Worm (Caenorhabditis elegans): ENCODE data around the gene D1025.10.
"Not testable (repeated sequence)": the region's sequence is repeated elsewhere in the genome, so short reads cannot be mapped to it uniquely, and the experiment has no call there.

Gene D1025.10

DNA sequence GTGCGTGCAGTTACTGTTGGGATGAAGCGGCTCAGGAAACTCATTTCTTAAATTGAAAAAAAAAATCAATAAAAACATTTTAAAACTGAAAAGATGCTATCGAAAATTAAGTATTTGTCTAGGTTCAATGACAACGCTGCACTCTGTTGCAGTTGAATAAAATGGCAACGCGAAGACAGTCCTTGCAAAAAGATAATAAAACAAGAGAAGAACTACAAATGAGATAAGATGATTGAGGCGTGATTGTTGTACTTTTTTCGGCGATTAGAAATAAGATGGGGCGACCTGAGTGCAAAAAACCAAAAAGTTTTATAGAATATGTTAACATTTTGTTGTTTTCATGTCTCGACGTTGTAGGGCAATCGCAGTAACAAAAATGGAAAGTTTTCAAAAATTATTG lies 1.6 kb upstream of the D1025.10 start, which contains the start of gene gcsh-1:
Gene gcsh-1, minus strand, starts transcription at position 46 of the 400 bp plus-strand sequence.
- no peak for TF ChIP-seq unc-62 (GFP tag; optimal IDR thresholded peaks at IDR 0.05)

DNA sequence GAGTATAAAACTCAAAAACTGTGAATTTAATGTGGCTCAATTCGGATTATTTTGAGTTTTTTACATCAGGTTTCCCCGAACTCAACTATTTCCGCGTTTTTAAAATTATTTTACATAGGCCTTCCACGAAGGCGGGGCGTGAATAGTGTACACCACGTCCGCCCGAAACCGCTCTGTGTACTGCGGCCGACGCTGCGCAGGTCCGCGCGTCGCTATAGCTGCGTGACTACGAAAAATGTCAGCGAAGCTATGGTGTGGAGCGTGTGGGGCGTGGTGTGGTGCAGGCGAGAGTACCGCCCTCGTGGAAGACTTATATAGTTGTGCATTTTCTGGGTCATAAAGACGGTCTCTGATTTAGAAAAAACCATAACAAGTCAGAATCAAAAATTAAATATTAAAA lies 1.2 kb downstream of the D1025.10 start:
- no peak for TF ChIP-seq unc-62 (GFP tag; optimal IDR thresholded peaks at IDR 0.05)

DNA sequence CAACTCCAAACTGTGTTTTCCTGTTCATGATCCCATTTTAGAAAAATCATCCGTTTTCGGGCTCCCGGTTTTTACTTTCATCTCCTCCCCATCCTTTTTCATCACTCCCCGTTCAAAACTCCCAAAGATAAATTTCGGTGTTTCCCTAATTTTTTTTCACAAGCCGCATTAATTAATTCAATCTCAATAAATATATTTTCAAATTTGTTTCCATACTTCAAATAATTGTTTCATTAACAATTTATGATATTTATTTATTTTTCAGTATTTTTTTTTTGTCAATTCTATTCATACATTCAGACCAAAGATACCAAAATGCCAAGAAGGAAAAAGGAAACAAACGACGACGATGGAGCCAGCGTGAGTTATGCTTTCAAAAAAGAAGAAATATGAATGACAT lies 3.8 kb downstream of the D1025.10 start, which contains the start of gene D1025.1:
Gene D1025.1, plus strand, starts transcription at position 301 of the 400 bp plus-strand sequence.
- TF ChIP-seq unc-62 (GFP tag; optimal IDR thresholded peaks at IDR 0.05) = no peak

DNA sequence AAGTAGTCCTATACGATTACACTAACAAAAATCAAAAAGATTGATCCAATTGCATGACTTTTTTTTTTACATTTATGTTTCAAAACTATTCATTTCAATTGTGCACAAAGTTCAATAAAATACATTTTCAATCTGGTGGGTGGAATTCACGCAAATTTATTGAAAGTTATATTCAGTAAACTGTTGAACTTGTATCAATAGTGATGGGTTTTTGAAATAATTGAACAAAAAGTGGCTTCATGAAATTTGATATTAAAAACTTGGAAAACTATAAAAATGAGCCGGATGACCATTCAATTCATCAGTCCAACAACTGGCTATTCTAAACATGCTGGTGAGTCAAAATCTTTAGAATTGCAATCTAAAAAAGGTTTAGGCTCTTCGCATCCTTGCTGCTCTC lies 6.6 kb downstream of the D1025.10 start, which contains the start of gene nspc-16:
Gene nspc-16, plus strand, starts transcription at position 301 of the 400 bp plus-strand sequence.
- no peak for TF ChIP-seq unc-62 (GFP tag; optimal IDR thresholded peaks at IDR 0.05)

DNA sequence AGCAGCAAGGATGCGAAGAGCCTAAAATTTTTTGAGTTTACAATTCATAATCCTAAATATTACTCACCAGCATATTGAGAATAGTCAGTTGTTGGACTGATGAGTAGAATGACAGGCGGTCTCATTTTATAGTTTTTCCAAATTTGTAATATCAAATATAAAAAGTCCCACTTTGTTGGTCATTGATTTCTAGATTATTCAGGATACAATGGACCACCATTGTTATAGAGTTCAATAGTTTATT lies 8.3 kb downstream of the D1025.10 start, which contains the start of gene nspc-17:
Gene nspc-17, minus strand, starts transcription at position 101 of the 244 bp plus-strand sequence.
- TF ChIP-seq unc-62 (GFP tag; optimal IDR thresholded peaks at IDR 0.05) = not testable (repeated sequence)

DNA sequence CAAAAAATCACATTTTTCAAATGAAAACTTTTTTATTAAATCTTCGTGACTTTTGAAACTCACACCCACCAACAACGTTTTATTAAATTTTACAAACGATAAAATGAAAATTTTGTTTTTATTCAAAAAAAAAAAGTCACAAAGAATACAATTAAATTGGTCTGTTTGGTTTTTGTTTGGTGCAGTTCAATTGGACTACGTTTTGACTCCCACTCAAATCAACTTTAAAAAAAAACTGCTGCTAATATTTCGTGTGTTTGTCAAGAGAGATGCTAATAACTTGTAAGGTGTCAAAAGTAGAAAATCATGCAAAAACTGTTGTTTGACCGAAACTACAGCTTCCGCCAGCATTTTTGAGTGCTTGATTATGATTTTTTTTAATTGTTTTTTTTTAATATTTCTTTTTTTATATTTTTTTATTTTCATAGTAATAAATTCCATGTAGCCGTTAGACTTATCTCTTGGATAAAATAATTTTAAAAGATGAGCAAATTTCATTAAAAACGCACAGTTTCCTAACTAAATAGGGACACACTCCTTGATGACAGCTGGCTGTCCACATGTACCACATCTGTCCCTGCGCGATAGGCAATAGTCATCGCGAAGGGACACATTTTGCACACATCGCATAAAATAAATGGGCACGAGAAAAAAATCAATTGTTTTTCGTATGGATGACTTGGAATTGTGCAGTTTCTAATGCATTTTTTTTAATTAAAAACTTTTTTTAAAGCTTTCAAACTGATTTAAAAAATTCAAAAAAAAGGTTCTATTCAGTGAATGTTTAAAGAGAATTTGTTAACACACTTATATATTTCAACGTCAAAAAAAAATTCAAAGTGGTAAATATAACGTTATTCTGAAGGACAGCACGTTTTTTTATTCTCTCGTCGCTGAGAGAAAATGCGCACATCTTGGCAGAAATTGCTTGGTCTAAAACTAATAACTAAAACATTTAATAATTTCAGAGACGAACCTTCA lies 9.0 kb downstream of the D1025.10 start:
- peak; percentile 76 for TF ChIP-seq unc-62 (GFP tag; optimal IDR thresholded peaks at IDR 0.05)

DNA sequence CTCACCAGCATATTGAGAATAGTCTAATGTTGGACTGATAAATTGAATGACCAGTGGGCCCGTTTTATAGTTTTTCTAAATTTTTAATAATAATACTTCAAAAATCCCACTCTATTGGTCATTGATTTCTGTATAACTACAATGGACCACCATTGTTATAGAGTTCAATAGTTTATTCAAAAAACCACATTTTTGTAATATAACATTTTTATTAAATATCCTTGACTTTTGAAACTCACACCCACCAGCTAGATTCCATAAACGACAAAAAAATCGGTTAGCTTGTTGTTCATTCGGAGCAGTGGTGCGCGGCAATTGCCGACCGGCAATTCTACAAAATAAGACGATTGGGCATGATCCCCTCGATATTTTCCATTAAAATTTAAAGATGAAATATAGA lies 10.9 kb downstream of the D1025.10 start, which contains the start of gene nspc-18:
Gene nspc-18, minus strand, starts transcription at position 101 of the 400 bp plus-strand sequence.
- TF ChIP-seq unc-62 (GFP tag; optimal IDR thresholded peaks at IDR 0.05) = no peak

ce11 chrX:14528399-14528798 lies 11.7 kb downstream of the D1025.10 start, which contains the start of gene nspc-19:
Gene nspc-19 (plus strand): TSS chrX:14528699.
- TF ChIP-seq unc-62 (GFP tag; optimal IDR thresholded peaks at IDR 0.05) = not testable (repeated sequence)

- no peak for TF ChIP-seq unc-62 (GFP tag; optimal IDR thresholded peaks at IDR 0.05)
Observed at ce11 chrX:14530107-14530506, 13.4 kb downstream of the D1025.10 start, which contains the start of gene nspc-20. Gene nspc-20 (minus strand): TSS chrX:14530207.

ce11 chrX:14534117-14534516 lies 17.5 kb downstream of the D1025.10 start, which contains the start of gene T24C2.5:
Gene T24C2.5 (plus strand): TSS chrX:14534417.
- no peak for TF ChIP-seq unc-62 (GFP tag; optimal IDR thresholded peaks at IDR 0.05)

ce11 chrX:14534596-14534995 lies 17.9 kb downstream of the D1025.10 start:
- TF ChIP-seq unc-62 (GFP tag; optimal IDR thresholded peaks at IDR 0.05) = no peak

DNA sequence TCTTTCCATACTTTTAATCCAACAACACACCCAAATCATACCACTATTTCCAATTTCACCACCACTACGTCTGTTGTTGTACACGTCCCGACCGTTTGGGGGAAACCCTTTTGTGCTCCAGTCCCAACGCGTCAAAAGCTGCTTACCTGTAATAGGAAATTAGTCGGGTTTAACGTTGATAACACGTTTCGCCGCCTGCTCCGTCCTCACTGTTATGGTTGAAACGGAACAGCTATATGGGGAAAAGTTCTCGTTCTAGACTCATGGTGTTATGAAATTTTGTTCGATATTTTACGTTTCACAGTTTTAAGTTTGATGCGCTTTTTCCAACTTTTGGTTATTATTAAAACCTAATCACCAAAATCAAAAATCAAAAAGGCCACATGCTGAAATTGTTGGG lies 19.3 kb downstream of the D1025.10 start:
- TF ChIP-seq unc-62 (GFP tag; optimal IDR thresholded peaks at IDR 0.05) = no peak

ce11 chrX:14537625-14538024 lies 21.0 kb downstream of the D1025.10 start:
- no peak for TF ChIP-seq unc-62 (GFP tag; optimal IDR thresholded peaks at IDR 0.05)

ce11 chrX:14539468-14539867 lies 22.8 kb downstream of the D1025.10 start:
- TF ChIP-seq unc-62 (GFP tag; optimal IDR thresholded peaks at IDR 0.05) = no peak

- TF ChIP-seq unc-62 (GFP tag; optimal IDR thresholded peaks at IDR 0.05) = no peak
Observed at ce11 chrX:14541992-14542391, 25.3 kb downstream of the D1025.10 start, which contains the start of gene fbxa-81. Gene fbxa-81 (minus strand): TSS chrX:14542092.

DNA sequence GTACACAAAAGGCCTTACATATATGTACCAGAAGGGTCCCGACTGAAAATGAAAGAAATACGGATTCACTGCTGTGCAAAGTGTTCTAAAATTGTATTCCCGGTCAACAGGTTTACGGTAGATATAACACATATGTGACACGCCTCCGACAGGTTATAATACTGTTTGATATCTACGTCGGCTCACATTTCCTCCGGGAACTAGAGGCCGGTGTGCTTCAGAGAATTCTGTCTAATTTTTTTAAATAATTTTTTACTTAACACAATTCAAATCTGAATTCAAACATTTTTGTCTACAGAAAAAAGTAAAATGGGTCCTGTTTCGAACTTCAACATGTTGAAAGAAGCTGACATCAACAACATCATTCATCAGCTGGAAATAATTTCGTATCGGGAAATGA lies 26.6 kb downstream of the D1025.10 start, which contains the start of gene T24C2.3:
Gene T24C2.3, plus strand, starts transcription at position 301 of the 400 bp plus-strand sequence.
- no peak for TF ChIP-seq unc-62 (GFP tag; optimal IDR thresholded peaks at IDR 0.05)

ce11 chrX:14545543-14545942 lies 28.9 kb downstream of the D1025.10 start, which contains the start of gene enri-2:
Gene enri-2 (plus strand): TSS chrX:14545843.
- TF ChIP-seq unc-62 (GFP tag; optimal IDR thresholded peaks at IDR 0.05) = no peak
